Worm (Caenorhabditis elegans) whole organism, late embryonic: Measurements from ENCODE around the gene B0393.9.

Source experiments
- ahr-1 ChIP-seq: sonication (generic microtip); optimal IDR thresholded peaks from 2 replicates; lab custom pipeline; 2016; ENCODE audit warnings: missing genetic modification characterization, missing compliant biosample characterization
- hlh-30 ChIP-seq: sonication (generic microtip); optimal IDR thresholded peaks from 2 replicates; lab custom pipeline; 2017; ENCODE audit warnings: antibody characterized with exemption, missing genetic modification characterization, missing compliant biosample characterization; ENCODE audit not compliant: insufficient read depth
- nfya-1 ChIP-seq: sonication (generic microtip); optimal IDR thresholded peaks from 2 replicates; lab custom pipeline; 2017; ENCODE audit warnings: missing genetic modification characterization, mild to moderate bottlenecking, missing compliant biosample characterization, antibody characterized with exemption, moderate library complexity
- sox-4 ChIP-seq: sonication (generic microtip); optimal IDR thresholded peaks from 2 replicates; lab custom pipeline; 2017; ENCODE audit warnings: mild to moderate bottlenecking, missing genetic modification characterization, inconsistent platforms, missing compliant biosample characterization
- syd-9 ChIP-seq: sonication (generic microtip); optimal IDR thresholded peaks from 2 replicates; lab custom pipeline; 2016; ENCODE audit warnings: mild to moderate bottlenecking, missing genetic modification characterization, moderate library complexity, missing compliant biosample characterization

DNA sequence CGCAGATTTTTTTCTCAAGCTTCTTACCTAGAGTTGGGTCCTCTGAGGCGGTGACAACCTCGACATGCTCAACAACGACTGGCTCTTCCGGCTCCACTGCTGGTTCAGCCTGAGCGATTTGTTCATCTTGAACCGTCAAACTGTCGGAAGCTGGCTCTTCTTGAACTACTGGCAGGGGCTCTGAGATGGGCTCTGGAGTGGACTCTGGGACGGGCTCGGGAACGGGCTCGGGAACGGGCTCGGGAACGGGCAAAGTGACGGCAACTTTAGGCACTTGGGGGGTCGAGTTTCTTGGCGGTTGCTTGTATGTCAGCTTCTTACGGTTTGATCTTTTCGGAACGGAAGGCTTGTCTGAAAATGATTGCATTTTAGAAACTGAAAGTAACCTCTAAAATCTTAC, 17.1 kb downstream of the B0393.9 start:
- TF ChIP-seq ahr-1 (tag; lab: Kevin White, UChicago), result no peak
- TF ChIP-seq hlh-30 (tag; lab: Kevin White, UChicago), result no peak
- no peak for TF ChIP-seq syd-9 (tag; lab: Kevin White, UChicago)
- TF ChIP-seq sox-4 (tag; lab: Kevin White, UChicago), result no peak
- TF ChIP-seq nfya-1, result no peak
